Fruit fly (Drosophila melanogaster) whole organism, embryonic: Measurements from ENCODE around the gene Jhbp2.

Source experiments
- Ada2b ChIP-seq: fragments of 200-800 bp; sonication (Bioruptor generic); IDR thresholded peaks from 2 replicates; pipeline ENCODE4 v1.3.6; 2022; ENCODE audit warnings: missing biosample characterization, missing genetic modification characterization
- B-H2 ChIP-seq: fragments of 200-800 bp; sonication (Bioruptor generic); optimal IDR thresholded peaks from 2 replicates; lab custom pipeline; 2018; ENCODE audit warnings: missing biosample characterization, mild to moderate bottlenecking, missing genetic modification characterization
- CG10209 ChIP-seq: fragments of 200-800 bp; sonication (Bioruptor generic); optimal IDR thresholded peaks from 3 replicates; lab custom pipeline; 2017; ENCODE audit warnings: missing biosample characterization, mild to moderate bottlenecking, missing genetic modification characterization, missing genetic modification reagents
- CG10565 ChIP-seq: fragments of 200-800 bp; sonication (Bioruptor generic); optimal IDR thresholded peaks from 3 replicates; lab custom pipeline; 2016; ENCODE audit warnings: missing biosample characterization, mild to moderate bottlenecking, missing genetic modification characterization
- CG10654 ChIP-seq: fragments of 200-800 bp; sonication (Bioruptor generic); optimal IDR thresholded peaks from 2 replicates; lab custom pipeline; 2016; ENCODE audit warnings: missing biosample characterization, missing genetic modification characterization
- CG10979 ChIP-seq: fragments of 200-800 bp; sonication (Bioruptor generic); optimal IDR thresholded peaks from 2 replicates; lab custom pipeline; 2018; ENCODE audit warnings: missing biosample characterization, mild to moderate bottlenecking, missing genetic modification characterization, moderate library complexity
- CG11093 ChIP-seq: fragments of 200-800 bp; sonication (Bioruptor generic); IDR thresholded peaks from 3 replicates; pipeline ENCODE4 v1.3.6; 2022; ENCODE audit warnings: missing biosample characterization, missing genetic modification characterization
- CG1529 ChIP-seq: fragments of 200-800 bp; sonication (Bioruptor generic); optimal IDR thresholded peaks from 3 replicates; lab custom pipeline; 2018; ENCODE audit warnings: missing biosample characterization, missing genetic modification characterization
- CG17568 ChIP-seq: fragments of 200-800 bp; sonication (Bioruptor generic); optimal IDR thresholded peaks from 2 replicates; lab custom pipeline; 2018; ENCODE audit warnings: missing biosample characterization, mild to moderate bottlenecking, missing genetic modification characterization, moderate library complexity
- CG18011 ChIP-seq: fragments of 200-800 bp; sonication (Bioruptor generic); optimal IDR thresholded peaks from 2 replicates; lab custom pipeline; 2017; ENCODE audit warnings: missing biosample characterization, missing genetic modification characterization, mild to moderate bottlenecking, moderate library complexity, missing genotype
- CG2678 ChIP-seq: fragments of 200-800 bp; sonication (Bioruptor generic); optimal IDR thresholded peaks from 3 replicates; lab custom pipeline; 2019; ENCODE audit warnings: missing biosample characterization, mild to moderate bottlenecking, missing genetic modification characterization, moderate library complexity
- CG30020 ChIP-seq: fragments of 200-800 bp; optimal IDR thresholded peaks from 2 replicates; lab custom pipeline; 2019; ENCODE audit warnings: missing biosample characterization, mild to moderate bottlenecking, missing genetic modification characterization, moderate library complexity
- CG3838 ChIP-seq: fragments of 200-800 bp; sonication (Bioruptor generic); optimal IDR thresholded peaks from 3 replicates; lab custom pipeline; 2016; ENCODE audit warnings: missing biosample characterization, missing genetic modification characterization
- CG9876 ChIP-seq: fragments of 200-800 bp; sonication (Bioruptor generic); optimal IDR thresholded peaks from 2 replicates; lab custom pipeline; 2016; ENCODE audit warnings: missing biosample characterization, missing genetic modification characterization
- D19A ChIP-seq: fragments of 200-800 bp; optimal IDR thresholded peaks from 3 replicates; lab custom pipeline; 2019; ENCODE audit warnings: missing biosample characterization, mild to moderate bottlenecking, missing genetic modification characterization, moderate library complexity
- Dad ChIP-seq: fragments of 200-800 bp; sonication (Bioruptor generic); optimal IDR thresholded peaks from 3 replicates; lab custom pipeline; 2016; ENCODE audit warnings: missing biosample characterization, missing genetic modification characterization
- Dip2 ChIP-seq: fragments of 200-800 bp; sonication (Bioruptor generic); IDR thresholded peaks from 2 replicates; pipeline ENCODE4 v1.3.6; 2022; ENCODE audit warnings: missing biosample characterization, missing genetic modification characterization
- Dip3 ChIP-seq: fragments of 200-800 bp; sonication (Bioruptor generic); optimal IDR thresholded peaks from 3 replicates; lab custom pipeline; 2016; ENCODE audit warnings: missing biosample characterization, missing genetic modification characterization
- Doc3 ChIP-seq: fragments of 200-800 bp; sonication (Bioruptor generic); IDR thresholded peaks from 3 replicates; pipeline ENCODE4 v1.3.6; 2022; ENCODE audit warnings: missing biosample characterization, missing genetic modification characterization; ENCODE audit not compliant: partially characterized antibody
- HLH54F ChIP-seq: fragments of 200-800 bp; sonication (Bioruptor generic); optimal IDR thresholded peaks from 3 replicates; lab custom pipeline; 2016; ENCODE audit warnings: missing biosample characterization, missing genetic modification characterization
- Hr39 ChIP-seq: fragments of >200 bp; optimal IDR thresholded peaks from 2 replicates; lab custom pipeline; 2017
- NK7.1 ChIP-seq: fragments of 200-800 bp; sonication (Bioruptor generic); optimal IDR thresholded peaks from 3 replicates; lab custom pipeline; 2016; ENCODE audit warnings: missing biosample characterization, missing genetic modification characterization
- PHDP ChIP-seq: fragments of 200-800 bp; sonication (Bioruptor generic); optimal IDR thresholded peaks from 3 replicates; lab custom pipeline; 2018; ENCODE audit warnings: missing biosample characterization, mild to moderate bottlenecking, missing genetic modification characterization, moderate library complexity
- Poxn ChIP-seq: fragments of 200-800 bp; sonication (Bioruptor generic); IDR thresholded peaks from 2 replicates; pipeline ENCODE4 v1.3.6; 2022; ENCODE audit warnings: missing biosample characterization, missing genetic modification characterization
- Ptx1 ChIP-seq: fragments of 200-800 bp; sonication (Bioruptor generic); IDR thresholded peaks from 2 replicates; pipeline ENCODE4 v1.3.6; 2022; ENCODE audit warnings: missing biosample characterization, missing genetic modification characterization
- amos ChIP-seq: fragments of 200-800 bp; sonication (Bioruptor generic); IDR thresholded peaks from 2 replicates; pipeline ENCODE4 v1.3.6; 2022; ENCODE audit warnings: missing biosample characterization, missing genetic modification characterization; ENCODE audit not compliant: partially characterized antibody
- chif ChIP-seq, 2 experiments: fragments of 200-800 bp; sonication (Bioruptor generic); optimal IDR thresholded peaks; 3 replicates each; lab custom pipeline; 2016; ENCODE audit warnings: missing biosample characterization in 2 of 2, missing genetic modification characterization in 2 of 2
- corto ChIP-seq: fragments of 200-800 bp; sonication (Bioruptor generic); optimal IDR thresholded peaks from 2 replicates; lab custom pipeline; 2016; ENCODE audit warnings: missing biosample characterization, mild to moderate bottlenecking, missing genetic modification characterization, moderate library complexity
- da ChIP-seq: fragments of 200-800 bp; sonication (Bioruptor generic); optimal IDR thresholded peaks from 2 replicates; lab custom pipeline; 2016; ENCODE audit warnings: missing biosample characterization, missing genetic modification characterization
- dysf ChIP-seq: fragments of 200-800 bp; sonication (Bioruptor generic); IDR thresholded peaks from 3 replicates; pipeline ENCODE4 v1.3.6; 2022; ENCODE audit warnings: missing biosample characterization, missing genetic modification characterization
- eyg ChIP-seq: fragments of 200-800 bp; sonication (Bioruptor generic); optimal IDR thresholded peaks from 3 replicates; lab custom pipeline; 2016; ENCODE audit warnings: missing biosample characterization, missing genetic modification characterization
- fd102C ChIP-seq: fragments of 200-800 bp; sonication (Bioruptor generic); optimal IDR thresholded peaks from 2 replicates; lab custom pipeline; 2018; ENCODE audit warnings: missing biosample characterization, mild to moderate bottlenecking, missing genetic modification characterization, moderate library complexity
- gcm ChIP-seq: fragments of 200-800 bp; sonication (Bioruptor generic); optimal IDR thresholded peaks from 2 replicates; lab custom pipeline; 2019; ENCODE audit warnings: missing biosample characterization, mild to moderate bottlenecking, missing genetic modification characterization, moderate library complexity
- gro ChIP-seq: fragments of 200-800 bp; sonication (Bioruptor generic); optimal IDR thresholded peaks from 2 replicates; lab custom pipeline; 2016; ENCODE audit warnings: missing biosample characterization, missing genetic modification characterization
- gt ChIP-seq: fragments of 200-800 bp; sonication (Bioruptor generic); IDR thresholded peaks from 2 replicates; pipeline ENCODE4 v1.3.6; 2022; ENCODE audit warnings: missing biosample characterization, missing genetic modification characterization
- hth ChIP-seq: fragments of >200 bp; optimal IDR thresholded peaks from 2 replicates; lab custom pipeline; 2017; ENCODE audit warnings: inconsistent platforms
- jigr1 ChIP-seq: fragments of 200-800 bp; sonication (Bioruptor generic); IDR thresholded peaks from 3 replicates; pipeline ENCODE4 v1.3.6; 2022; ENCODE audit warnings: missing biosample characterization, missing genetic modification characterization
- jumu ChIP-seq: fragments of 200-800 bp; sonication (Bioruptor generic); optimal IDR thresholded peaks from 3 replicates; lab custom pipeline; 2016; ENCODE audit warnings: missing biosample characterization, missing genetic modification characterization
- mirr ChIP-seq: fragments of 200-800 bp; sonication (Bioruptor generic); optimal IDR thresholded peaks from 3 replicates; lab custom pipeline; 2018; ENCODE audit warnings: missing biosample characterization, mild to moderate bottlenecking, missing genetic modification characterization
- onecut ChIP-seq: fragments of 200-800 bp; sonication (Bioruptor generic); IDR thresholded peaks from 2 replicates; pipeline ENCODE4 v1.3.6; 2022; ENCODE audit warnings: missing biosample characterization, missing genetic modification characterization
- pan ChIP-seq, 4 experiments: fragments of >200 bp in 3 of 4; fragments of 200-800 bp in 1 of 4; sonication (Bioruptor generic) in 1 of 4; optimal IDR thresholded peaks in 3 of 4; IDR thresholded peaks in 1 of 4; 2 replicates each; pipeline versions ENCODE4 v1.3.6 to Lab custom; 2017 to 2022; ENCODE audit warnings: missing biosample characterization in 2 of 4, missing genetic modification characterization in 2 of 4, mixed read lengths in 1 of 4
- pum ChIP-seq: fragments of 200-800 bp; sonication (Bioruptor generic); optimal IDR thresholded peaks from 2 replicates; lab custom pipeline; 2016; ENCODE audit warnings: missing biosample characterization, missing genetic modification characterization
- pzg ChIP-seq: fragments of 200-800 bp; sonication (Bioruptor generic); optimal IDR thresholded peaks from 3 replicates; lab custom pipeline; 2018; ENCODE audit warnings: missing biosample characterization, mild to moderate bottlenecking, missing genetic modification characterization, moderate library complexity
- sc ChIP-seq, 3 experiments: fragments of >200 bp in 2 of 3; fragments of 200-800 bp in 1 of 3; sonication (Bioruptor generic) in 1 of 3; optimal IDR thresholded peaks; 2 replicates in 2 of 3; 3 replicates in 1 of 3; lab custom pipeline; 2017; ENCODE audit warnings: mild to moderate bottlenecking in 1 of 3, missing biosample characterization in 1 of 3, missing genetic modification characterization in 1 of 3, missing genetic modification reagents in 1 of 3
- sisA ChIP-seq: fragments of 200-800 bp; sonication (Bioruptor generic); IDR thresholded peaks from 2 replicates; pipeline ENCODE4 v1.3.6; 2022; ENCODE audit warnings: missing biosample characterization, missing genetic modification characterization
- sqz ChIP-seq: fragments of 200-800 bp; sonication (Bioruptor generic); optimal IDR thresholded peaks from 3 replicates; lab custom pipeline; 2018; ENCODE audit warnings: missing biosample characterization, mild to moderate bottlenecking, missing genetic modification characterization
- ssp ChIP-seq: fragments of 200-800 bp; sonication (Bioruptor generic); IDR thresholded peaks from 2 replicates; pipeline ENCODE4 v1.3.6; 2022; ENCODE audit warnings: missing biosample characterization, missing genetic modification characterization
- tna ChIP-seq: fragments of 200-800 bp; sonication (Bioruptor generic); IDR thresholded peaks from 2 replicates; pipeline ENCODE4 v1.3.6; 2022; ENCODE audit warnings: missing biosample characterization, missing genetic modification characterization; ENCODE audit not compliant: partially characterized antibody
- tup ChIP-seq: fragments of 200-800 bp; sonication (Bioruptor generic); optimal IDR thresholded peaks from 2 replicates; lab custom pipeline; 2016; ENCODE audit warnings: missing biosample characterization, mild to moderate bottlenecking, missing genetic modification characterization, moderate library complexity
- wek ChIP-seq: fragments of 200-800 bp; sonication (Bioruptor generic); optimal IDR thresholded peaks from 3 replicates; lab custom pipeline; 2018; ENCODE audit warnings: missing biosample characterization, mild to moderate bottlenecking, missing genetic modification characterization, moderate library complexity

The Jhbp2 gene

dm6 chr3R:4910365-4910810 lies 50.8 kb downstream of the Jhbp2 start, which contains the start of gene Cdep (continued):
- TF ChIP-seq sisA (no peak), CG10209 (peak; percentile 12), CG10565 (no peak), CG2678 (tag; lab: Kevin White, UChicago) (no peak), Doc3 (GFP tag; lab: Robert Waterston, UW) (peak; percentile 94), amos (peak; percentile 97), CG10654 (GFP tag; lab: Kevin White, UChicago) (peak; percentile 13), sc (optimal IDR thresholded peaks at IDR 0.05; lab: Kevin White, UChicago) (no peak), sc (GFP tag; optimal IDR thresholded peaks at IDR 0.05; lab: Kevin White, UChicago) (peak; percentile 10), Hr39 (no peak), pum (GFP tag; lab: Kevin White, UChicago) (no peak), fd102C (GFP tag; lab: Kevin White, UChicago) (peak; percentile 22), wek (GFP tag; lab: Kevin White, UChicago) (no peak), da (GFP tag; lab: Kevin White, UChicago) (no peak), Dad (GFP tag; lab: Kevin White, UChicago) (no peak), Dip3 (GFP tag; lab: Kevin White, UChicago) (no peak), onecut (GFP tag; lab: Robert Waterston, UW) (peak; percentile 86), Dip2 (GFP tag; lab: Robert Waterston, UW) (no peak), tna (GFP tag; lab: Robert Waterston, UW) (peak; percentile 93), CG3838 (GFP tag; lab: Kevin White, UChicago) (no peak), mirr (GFP tag; lab: Kevin White, UChicago) (peak; percentile 63), pzg (peak; percentile 78), gt (no peak), dysf (GFP tag; lab: Robert Waterston, UW) (peak; percentile 31; the same call in 2 of the 3 replicates), tup (GFP tag; lab: Kevin White, UChicago) (peak; percentile 1), ssp (GFP tag; lab: Robert Waterston, UW) (0 out of 2 replicates have a peak, but pooled peaks have one; percentile 13), CG30020 (tag; lab: Kevin White, UChicago) (peak; percentile 57), CG18011 (GFP tag; lab: Kevin White, UChicago) (no peak), CG11093 (no peak), corto (GFP tag; lab: Kevin White, UChicago) (no peak), gcm (peak; percentile 43), Ptx1 (GFP tag; lab: Robert Waterston, UW) (0 out of 2 replicates have a peak, but pooled peaks have one; percentile 30), Poxn (no peak), gro (GFP tag; lab: Kevin White, UChicago) (no peak), NK7.1 (no peak), CG9876 (GFP tag; lab: Kevin White, UChicago) (no peak), B-H2 (GFP tag; lab: Kevin White, UChicago) (peak; percentile 80), eyg (GFP tag; lab: Kevin White, UChicago) (no peak), CG17568 (GFP tag; lab: Kevin White, UChicago) (no peak), CG1529 (GFP tag; lab: Kevin White, UChicago) (peak; percentile 28), hth (lab: Kevin White, UChicago) (no peak), PHDP (tag; lab: Kevin White, UChicago) (peak; percentile 36), chif (GFP tag; optimal IDR thresholded peaks at IDR 0.05; lab: Kevin White, UChicago) (no peak), HLH54F (GFP tag; lab: Kevin White, UChicago) (no peak), CG10979 (tag; lab: Kevin White, UChicago) (peak; percentile 24), pan (optimal IDR thresholded peaks at IDR 0.05; lab: Kevin White, UChicago) (no peak), pan (GFP tag; optimal IDR thresholded peaks at IDR 0.05 in 1 of 2, IDR thresholded peaks at IDR 0.05 in 1 of 2) (peak in 1 of 2 experiments; percentile 61), Ada2b (0 out of 2 replicates have a peak, but pooled peaks have one; percentile 28), D19A (tag; lab: Kevin White, UChicago) (peak; percentile 65), jigr1 (GFP tag; lab: Robert Waterston, UW) (no peak), sqz (GFP tag; lab: Kevin White, UChicago) (peak; percentile 31), jumu (GFP tag; lab: Kevin White, UChicago) (no peak)
